Fruit fly (Drosophila melanogaster): ENCODE results near the gene CG42759.

Gene CG42759

DNA sequence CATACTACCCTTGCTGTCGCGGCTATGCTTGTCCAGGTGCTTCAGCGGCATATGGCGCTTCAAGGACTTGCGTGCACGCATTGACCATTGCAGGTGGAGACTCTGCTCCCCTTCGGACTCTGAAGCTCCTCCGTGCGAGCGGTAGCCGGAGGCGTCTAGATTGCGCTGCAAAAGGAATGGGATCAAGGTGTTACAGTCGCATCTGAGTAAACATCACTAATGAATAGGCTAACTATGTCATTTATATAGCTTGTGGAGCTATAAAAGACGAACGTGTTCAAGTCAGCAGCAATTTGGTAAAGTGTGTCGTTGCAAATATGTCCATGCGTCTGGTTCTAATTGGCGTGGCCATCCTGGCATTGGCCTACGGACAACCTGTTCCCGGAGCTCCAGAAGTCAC, at the start of gene CG42759:
CG42759 (plus strand) TSS at position 301 of the 400 bp plus-strand sequence.
- TF ChIP-seq D1 (tag; optimal IDR thresholded peaks at IDR 0.05) (no peak), Ets98B (GFP tag; IDR thresholded peaks at IDR 0.05) (no peak), CG4496 (GFP tag; IDR thresholded peaks at IDR 0.05) (no peak), CG13204 (GFP tag; optimal IDR thresholded peaks at IDR 0.05) (no peak), fd96Ca (GFP tag; IDR thresholded peaks at IDR 0.05) (no peak), CG32121 (GFP tag; IDR thresholded peaks at IDR 0.05) (no peak), gl (tag; optimal IDR thresholded peaks at IDR 0.05) (no peak), CG12605 (GFP tag; IDR thresholded peaks at IDR 0.05) (no peak), EcR (GFP tag; optimal IDR thresholded peaks at IDR 0.05) (no peak), CG14655 (GFP tag; optimal IDR thresholded peaks at IDR 0.05) (no peak), Snoo (tag; optimal IDR thresholded peaks at IDR 0.05) (no peak), Pif1A (GFP tag; optimal IDR thresholded peaks at IDR 0.05) (no peak), Pif1B (GFP tag; optimal IDR thresholded peaks at IDR 0.05) (no peak), CG17806 (tag; optimal IDR thresholded peaks at IDR 0.05) (no peak), CG8301 (tag; optimal IDR thresholded peaks at IDR 0.05) (no peak), CG15710 (tag; optimal IDR thresholded peaks at IDR 0.05) (no peak), CG34367 (tag; optimal IDR thresholded peaks at IDR 0.05) (no peak), CG10348 (GFP tag; IDR thresholded peaks at IDR 0.05) (no peak)

DNA sequence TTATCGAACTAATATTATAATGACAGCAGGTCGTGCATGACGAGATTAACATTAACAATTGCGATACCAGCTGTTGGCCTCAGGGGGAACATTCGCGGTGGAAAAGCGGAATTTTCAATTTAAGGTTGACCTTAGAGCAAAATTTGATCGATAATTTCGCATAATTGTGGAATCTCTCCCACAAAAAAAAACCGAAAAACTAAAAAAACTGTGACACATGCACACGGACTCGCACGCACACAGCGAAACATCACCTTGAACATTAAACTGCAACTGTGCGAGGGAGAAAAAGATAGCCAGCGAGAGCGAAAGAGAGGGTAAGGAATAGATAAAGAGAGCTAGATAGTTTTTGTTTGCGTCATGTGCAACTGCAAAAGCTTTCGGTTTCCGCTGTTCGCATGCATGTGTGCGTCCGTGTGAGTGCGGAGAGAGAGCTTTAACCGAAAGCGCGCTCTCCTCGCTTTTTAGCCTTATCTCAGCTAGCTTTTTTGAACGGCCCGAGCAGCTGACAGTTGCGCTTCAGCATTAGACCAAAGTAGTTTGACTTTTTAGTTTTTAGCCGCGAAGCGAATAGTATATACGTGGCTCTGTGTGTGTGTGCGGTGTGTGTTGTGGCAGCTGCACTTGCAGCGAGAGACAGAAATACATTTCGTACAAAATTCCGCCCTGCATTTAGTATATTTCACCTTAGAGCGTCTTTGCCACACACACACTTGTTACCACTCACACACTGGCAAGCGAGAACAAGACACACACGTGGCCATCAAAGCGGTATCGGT, 49.4 kb upstream of the CG42759 start:
- TF ChIP-seq CG12605 (GFP tag; IDR thresholded peaks at IDR 0.05) (peak; percentile 64; the same call in 1 of the 2 replicates), CG32121 (GFP tag; IDR thresholded peaks at IDR 0.05) (no peak), Ets98B (GFP tag; IDR thresholded peaks at IDR 0.05) (peak; percentile 58; the same call in 1 of the 2 replicates), D1 (tag; optimal IDR thresholded peaks at IDR 0.05) (no peak), CG4496 (GFP tag; IDR thresholded peaks at IDR 0.05) (peak; percentile 76), CG9948 (tag; optimal IDR thresholded peaks at IDR 0.05) (no peak), EcR (GFP tag; optimal IDR thresholded peaks at IDR 0.05) (peak; percentile 11)

DNA sequence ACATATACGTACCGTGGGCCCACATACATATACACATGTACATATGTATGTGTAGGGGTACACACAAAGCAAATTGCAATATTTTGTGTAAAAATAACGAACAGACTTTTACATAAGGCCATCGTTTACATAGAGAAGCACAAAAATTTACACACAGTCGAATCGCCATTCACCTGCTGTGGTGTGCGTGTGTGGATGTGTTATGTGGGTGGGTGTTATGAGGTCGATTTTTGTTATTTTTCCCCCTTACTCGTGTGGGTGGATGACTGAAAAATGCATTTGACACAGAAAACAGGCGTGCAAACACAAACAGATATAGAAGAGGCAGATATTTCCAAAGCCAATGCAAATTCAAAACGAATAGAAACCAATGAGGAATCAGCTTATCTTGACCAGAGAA, 47.8 kb upstream of the CG42759 start:
- no peak for TF ChIP-seq Pif1B (GFP tag; optimal IDR thresholded peaks at IDR 0.05)
- no peak for TF ChIP-seq CG17806 (tag; optimal IDR thresholded peaks at IDR 0.05)
- no peak for TF ChIP-seq Ets98B (GFP tag; IDR thresholded peaks at IDR 0.05)
- TF ChIP-seq D1 (tag; optimal IDR thresholded peaks at IDR 0.05), result no peak
- no peak for TF ChIP-seq CG34367 (tag; optimal IDR thresholded peaks at IDR 0.05)
- TF ChIP-seq fd96Ca (GFP tag; IDR thresholded peaks at IDR 0.05), result no peak
- no peak for TF ChIP-seq CG32121 (GFP tag; IDR thresholded peaks at IDR 0.05)
- no peak for TF ChIP-seq CG8159 (tag; optimal IDR thresholded peaks at IDR 0.05)
- no peak for TF ChIP-seq CG13204 (GFP tag; optimal IDR thresholded peaks at IDR 0.05)
- TF ChIP-seq CG14655 (GFP tag; optimal IDR thresholded peaks at IDR 0.05), result no peak
- TF ChIP-seq Snoo (tag; optimal IDR thresholded peaks at IDR 0.05), result no peak
- TF ChIP-seq CG8301 (tag; optimal IDR thresholded peaks at IDR 0.05), result no peak
- no peak for TF ChIP-seq Pif1A (GFP tag; optimal IDR thresholded peaks at IDR 0.05)
- TF ChIP-seq CG15710 (tag; optimal IDR thresholded peaks at IDR 0.05), result no peak
- TF ChIP-seq CG10348 (GFP tag; IDR thresholded peaks at IDR 0.05), result no peak
- no peak for TF ChIP-seq CG4496 (GFP tag; IDR thresholded peaks at IDR 0.05)
- TF ChIP-seq rn (GFP tag; IDR thresholded peaks at IDR 0.05), result no peak

DNA sequence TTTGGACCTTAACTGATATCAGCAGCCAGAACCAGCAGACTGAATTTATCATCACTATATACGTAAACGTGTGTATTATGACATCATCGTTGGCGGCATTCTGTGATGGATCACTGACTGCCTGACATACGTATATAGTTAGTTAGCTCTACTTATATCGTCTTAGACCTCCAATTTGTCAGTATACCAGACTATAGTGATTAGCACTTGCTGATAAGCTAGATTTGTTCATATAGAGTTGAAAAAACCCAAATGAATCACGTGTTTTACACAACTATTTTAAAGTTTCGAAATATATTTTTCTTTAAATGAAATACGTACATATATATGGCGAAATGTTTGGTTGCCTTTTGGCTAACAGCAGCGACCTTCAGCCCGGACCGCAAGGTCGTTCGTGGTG, 47.1 kb upstream of the CG42759 start:
- TF ChIP-seq CG4496 (GFP tag; IDR thresholded peaks at IDR 0.05) (no peak), CG14655 (GFP tag; optimal IDR thresholded peaks at IDR 0.05) (no peak), Pif1B (GFP tag; optimal IDR thresholded peaks at IDR 0.05) (no peak), CG9948 (tag; optimal IDR thresholded peaks at IDR 0.05) (no peak), CG17806 (tag; optimal IDR thresholded peaks at IDR 0.05) (no peak), CG12605 (GFP tag; IDR thresholded peaks at IDR 0.05) (no peak), fd96Ca (GFP tag; IDR thresholded peaks at IDR 0.05) (no peak), CG32121 (GFP tag; IDR thresholded peaks at IDR 0.05) (no peak), CG8159 (tag; optimal IDR thresholded peaks at IDR 0.05) (no peak)

DNA sequence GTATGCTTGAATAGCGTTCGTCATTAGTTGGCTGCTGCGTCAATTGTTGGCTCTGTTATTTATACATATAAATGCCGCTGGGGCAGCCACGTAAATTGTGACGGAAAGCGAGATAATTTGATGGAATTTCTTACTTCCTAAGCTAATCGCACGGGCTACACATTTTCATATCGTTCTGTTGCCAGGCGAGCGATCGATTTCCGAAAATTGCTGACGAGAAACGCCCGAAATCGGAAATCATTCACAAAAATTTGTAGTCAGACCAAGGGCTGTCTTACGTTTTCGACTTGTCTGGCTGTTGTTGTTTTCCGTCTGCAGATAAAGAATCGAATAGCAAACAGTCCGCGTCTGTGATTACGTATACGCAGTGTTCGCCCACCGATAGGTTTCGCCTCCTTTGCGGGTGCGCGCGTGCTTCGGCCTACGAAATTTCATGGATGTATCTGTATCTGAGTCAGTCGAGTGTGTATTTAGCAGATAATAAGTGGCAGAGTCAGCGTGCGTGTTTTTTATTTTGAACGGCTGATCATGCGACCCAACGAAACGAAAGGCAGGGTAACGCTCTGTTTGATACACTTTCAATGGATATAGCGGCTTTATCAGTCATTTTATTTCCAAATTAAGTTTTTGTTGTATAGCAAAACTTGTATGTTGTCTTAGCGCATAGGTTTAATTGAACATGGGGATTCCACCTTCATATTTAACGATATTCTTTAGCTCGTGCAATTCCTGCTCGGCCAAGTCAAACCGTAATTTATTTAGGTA, 45.2 kb upstream of the CG42759 start:
- TF ChIP-seq EcR (GFP tag; optimal IDR thresholded peaks at IDR 0.05), result peak; percentile 55
- no peak for TF ChIP-seq CG9948 (tag; optimal IDR thresholded peaks at IDR 0.05)
- no peak for TF ChIP-seq CG8159 (tag; optimal IDR thresholded peaks at IDR 0.05)
- 0 out of 2 replicates have a peak, but pooled peaks have one; percentile 8 for TF ChIP-seq CG12605 (GFP tag; IDR thresholded peaks at IDR 0.05)
- TF ChIP-seq Ets98B (GFP tag; IDR thresholded peaks at IDR 0.05), result no peak
- TF ChIP-seq CG32121 (GFP tag; IDR thresholded peaks at IDR 0.05), result 0 out of 2 replicates have a peak, but pooled peaks have one; percentile 11

DNA sequence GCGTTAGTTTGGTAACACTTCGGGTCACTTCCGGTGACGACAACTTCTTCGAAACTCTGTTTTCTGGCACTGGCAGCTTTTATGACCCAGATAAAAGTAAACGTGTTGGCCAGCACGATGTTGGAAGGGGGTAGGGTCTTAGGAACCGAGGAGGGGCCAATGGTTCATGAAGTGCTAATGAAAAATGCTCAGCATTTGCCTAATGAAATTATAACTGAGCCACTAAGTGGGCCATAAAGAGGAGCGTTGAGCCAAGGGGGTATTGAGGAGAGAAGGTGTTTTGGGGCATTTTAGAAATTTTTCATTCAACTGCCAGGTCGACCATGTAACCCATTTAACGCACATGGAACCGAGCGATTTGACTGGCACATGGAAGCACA, 44.6 kb upstream of the CG42759 start:
- TF ChIP-seq CG9948 (tag; optimal IDR thresholded peaks at IDR 0.05) (no peak), D1 (tag; optimal IDR thresholded peaks at IDR 0.05) (no peak), CG34367 (tag; optimal IDR thresholded peaks at IDR 0.05) (no peak), CG8159 (tag; optimal IDR thresholded peaks at IDR 0.05) (no peak), CG10348 (GFP tag; IDR thresholded peaks at IDR 0.05) (no peak), Pif1B (GFP tag; optimal IDR thresholded peaks at IDR 0.05) (no peak), CG15710 (tag; optimal IDR thresholded peaks at IDR 0.05) (no peak), gl (tag; optimal IDR thresholded peaks at IDR 0.05) (no peak), Pif1A (GFP tag; optimal IDR thresholded peaks at IDR 0.05) (no peak), Ets98B (GFP tag; IDR thresholded peaks at IDR 0.05) (no peak), CG13204 (GFP tag; optimal IDR thresholded peaks at IDR 0.05) (no peak)
